Worm (Caenorhabditis elegans) whole organism, L1 larva: ENCODE results near the gene R13A1.3.

Experiments used
- Y116A8C.19 ChIP-seq: sonication (generic microtip); optimal IDR thresholded peaks from 2 replicates; lab custom pipeline; 2016; ENCODE audit warnings: missing compliant biosample characterization, missing genetic modification characterization, borderline replicate concordance
- ama-1 ChIP-seq: fragments of 150-350 bp; optimal IDR thresholded peaks from 2 replicates; lab custom pipeline; 2014
- blmp-1 ChIP-seq: fragments of 150-350 bp; optimal IDR thresholded peaks from 2 replicates; lab custom pipeline; 2014; ENCODE audit warnings: missing biosample characterization, missing genetic modification characterization
- ceh-8 ChIP-seq: fragments of 200-800 bp; sonication (Bioruptor generic); optimal IDR thresholded peaks from 2 replicates; lab custom pipeline; 2018; ENCODE audit warnings: mild to moderate bottlenecking, missing genetic modification characterization, moderate library complexity, missing compliant biosample characterization
- ceh-88 ChIP-seq: fragments of 200-800 bp; sonication (Bioruptor generic); IDR thresholded peaks from 2 replicates; pipeline ENCODE4 v1.3.6; 2022; ENCODE audit warnings: missing genetic modification characterization, missing compliant biosample characterization
- ceh-90 ChIP-seq: sonication (generic microtip); optimal IDR thresholded peaks from 2 replicates; lab custom pipeline; 2016; ENCODE audit warnings: missing genetic modification characterization, missing compliant biosample characterization
- egl-13 ChIP-seq: sonication (generic microtip); optimal IDR thresholded peaks from 2 replicates; lab custom pipeline; 2016; ENCODE audit warnings: missing genotype, missing genetic modification reagents, missing genetic modification characterization, missing compliant biosample characterization
- elt-2 ChIP-seq: sonication (generic microtip); optimal IDR thresholded peaks from 2 replicates; lab custom pipeline; 2016; ENCODE audit warnings: missing genetic modification characterization, mild to moderate bottlenecking, inconsistent platforms, missing compliant biosample characterization, missing genetic modification reagents
- elt-3 ChIP-seq, 6 experiments: fragments of 150-350 bp in 1 of 6; sonication (generic microtip); optimal IDR thresholded peaks; 2 replicates each; lab custom pipeline; 2017 to 2018; ENCODE audit warnings: missing biosample characterization in 6 of 6, missing genetic modification characterization in 6 of 6, inconsistent platforms in 1 of 6
- fkh-10 ChIP-seq: sonication (generic microtip); optimal IDR thresholded peaks from 2 replicates; lab custom pipeline; 2017; ENCODE audit warnings: missing biosample characterization, missing genetic modification reagents, missing genetic modification characterization
- fkh-4 ChIP-seq: sonication (generic microtip); optimal IDR thresholded peaks from 2 replicates; lab custom pipeline; 2016; ENCODE audit warnings: missing compliant biosample characterization, missing genetic modification characterization, borderline replicate concordance
- fkh-8 ChIP-seq: sonication (generic microtip); optimal IDR thresholded peaks from 2 replicates; lab custom pipeline; 2016; ENCODE audit warnings: mild to moderate bottlenecking, missing genetic modification characterization, missing compliant biosample characterization
- fos-1 ChIP-seq: fragments of 150-350 bp; optimal IDR thresholded peaks from 2 replicates; lab custom pipeline; 2014; ENCODE audit warnings: missing biosample characterization, missing genetic modification characterization
- lin-35 ChIP-seq, 2 experiments: fragments of 150-350 bp; optimal IDR thresholded peaks; 2 replicates each; lab custom pipeline; 2014; ENCODE audit warnings: missing biosample characterization in 2 of 2, missing genetic modification characterization in 2 of 2, missing genetic modification reagents in 2 of 2
- lir-3 ChIP-seq: sonication (generic microtip); optimal IDR thresholded peaks from 2 replicates; lab custom pipeline; 2016; ENCODE audit warnings: mild to moderate bottlenecking, missing genetic modification characterization, moderate library complexity, missing compliant biosample characterization; ENCODE audit not compliant: poor library complexity
- lsy-2 ChIP-seq, 2 experiments: fragments of 150-350 bp; optimal IDR thresholded peaks; 2 replicates each; lab custom pipeline; 2014; ENCODE audit warnings: missing biosample characterization in 2 of 2, missing genetic modification characterization in 2 of 2
- mab-9 ChIP-seq: fragments of 200-800 bp; sonication (Bioruptor generic); IDR thresholded peaks from 2 replicates; pipeline ENCODE4 v1.3.6; 2022; ENCODE audit warnings: missing genetic modification reagents, missing genetic modification characterization, missing compliant biosample characterization
- mdl-1 ChIP-seq, 2 experiments: fragments of 150-350 bp; optimal IDR thresholded peaks; 2 replicates each; lab custom pipeline; 2014 to 2017; ENCODE audit warnings: missing biosample characterization in 2 of 2, missing genetic modification characterization in 2 of 2, inconsistent platforms in 1 of 2
- mef-2 ChIP-seq: fragments of 150-350 bp; optimal IDR thresholded peaks from 2 replicates; lab custom pipeline; 2014; ENCODE audit warnings: missing biosample characterization, missing genetic modification characterization
- nhr-11 ChIP-seq: fragments of 150-350 bp; optimal IDR thresholded peaks from 2 replicates; lab custom pipeline; 2014; ENCODE audit warnings: missing biosample characterization, missing genetic modification characterization
- nhr-12 ChIP-seq: sonication (generic microtip); optimal IDR thresholded peaks from 2 replicates; lab custom pipeline; 2017; ENCODE audit warnings: missing biosample characterization, missing genetic modification characterization
- nhr-19 ChIP-seq: fragments of 200-800 bp; sonication (Bioruptor generic); conservative IDR thresholded peaks from 2 replicates; pipeline ENCODE4 v1.3.6; 2022; ENCODE audit warnings: missing genetic modification characterization, missing compliant biosample characterization
- nhr-47 ChIP-seq: sonication (generic microtip); optimal IDR thresholded peaks from 2 replicates; lab custom pipeline; 2016; ENCODE audit warnings: mild to moderate bottlenecking, missing genetic modification characterization, moderate library complexity, missing compliant biosample characterization
- nhr-71 ChIP-seq: sonication (generic microtip); optimal IDR thresholded peaks from 2 replicates; lab custom pipeline; 2016; ENCODE audit warnings: mild to moderate bottlenecking, missing genetic modification characterization, moderate library complexity, missing compliant biosample characterization
- nhr-76 ChIP-seq: sonication (generic microtip); optimal IDR thresholded peaks from 2 replicates; lab custom pipeline; 2017; ENCODE audit warnings: missing biosample characterization, missing genetic modification characterization
- nhr-85 ChIP-seq: sonication (generic microtip); peaks from one replicate; lab custom pipeline; 2016; ENCODE audit warnings: missing genetic modification characterization, inconsistent platforms, missing compliant biosample characterization
- pax-3 ChIP-seq: fragments of 200-800 bp; sonication (Bioruptor generic); optimal IDR thresholded peaks from 2 replicates; lab custom pipeline; 2018; ENCODE audit warnings: mild to moderate bottlenecking, missing genetic modification characterization, moderate library complexity, missing compliant biosample characterization
- rnt-1 ChIP-seq: sonication (generic microtip); optimal IDR thresholded peaks from 2 replicates; lab custom pipeline; 2016; ENCODE audit warnings: mild to moderate bottlenecking, missing genetic modification characterization, moderate library complexity, missing compliant biosample characterization
- snu-23 ChIP-seq: sonication (generic microtip); optimal IDR thresholded peaks from 2 replicates; lab custom pipeline; 2016; ENCODE audit warnings: missing genetic modification characterization, missing compliant biosample characterization
- sox-4 ChIP-seq: sonication (generic microtip); optimal IDR thresholded peaks from 2 replicates; lab custom pipeline; 2016; ENCODE audit warnings: missing genetic modification characterization, missing compliant biosample characterization
- unc-62 ChIP-seq: fragments of 150-350 bp; optimal IDR thresholded peaks from 2 replicates; lab custom pipeline; 2014; ENCODE audit warnings: missing biosample characterization, missing genetic modification reagents, missing genetic modification characterization
- unc-98 ChIP-seq: fragments of 200-800 bp; sonication (Bioruptor generic); IDR thresholded peaks from 2 replicates; pipeline ENCODE4 v1.3.6; 2022; ENCODE audit warnings: missing genetic modification characterization, missing compliant biosample characterization
- xbp-1 ChIP-seq: sonication (generic microtip); optimal IDR thresholded peaks from 2 replicates; lab custom pipeline; 2016; ENCODE audit warnings: missing genetic modification characterization, missing compliant biosample characterization
- ztf-4 ChIP-seq: fragments of 150-350 bp; optimal IDR thresholded peaks from 2 replicates; lab custom pipeline; 2014; ENCODE audit warnings: missing biosample characterization, missing genetic modification characterization

Gene R13A1.3

DNA sequence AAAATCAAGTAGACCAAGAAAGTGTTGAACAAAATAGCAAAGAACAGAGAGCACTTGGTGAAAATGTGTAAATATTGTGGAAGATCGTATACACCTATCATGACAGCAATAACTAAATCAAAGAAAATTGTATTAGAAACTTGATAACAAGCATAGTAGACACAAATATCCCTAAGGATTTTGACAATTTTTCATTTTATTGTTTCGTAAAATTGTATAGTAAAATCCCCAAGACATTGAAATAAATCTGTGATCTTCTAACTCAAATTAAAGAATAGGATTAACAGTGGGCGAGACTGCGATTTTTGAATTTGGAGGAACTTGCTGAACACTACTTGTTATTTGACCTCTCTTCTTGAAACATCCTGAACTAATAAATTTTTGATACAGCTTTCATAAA is 32.6 kb upstream of the R13A1.3 start, which contains the start of gene str-220:
str-220 (minus strand) TSS at position 101 of the 400 bp plus-strand sequence.
- TF ChIP-seq egl-13 (tag; lab: Kevin White, UChicago) (no peak), nhr-11 (tag; lab: Kevin White, UChicago) (no peak), fos-1 (no peak), unc-98 (GFP tag; lab: Robert Waterston, UW) (no peak), elt-3 (tag; optimal IDR thresholded peaks at IDR 0.05; lab: Kevin White, UChicago) (no peak), nhr-85 (no peak), lir-3 (tag; lab: Kevin White, UChicago) (no peak), fkh-8 (no peak), nhr-71 (tag; lab: Kevin White, UChicago) (no peak), rnt-1 (tag; lab: Kevin White, UChicago) (no peak), ceh-90 (tag; lab: Kevin White, UChicago) (no peak), ceh-8 (GFP tag; lab: Kevin White, UChicago) (no peak)

DNA sequence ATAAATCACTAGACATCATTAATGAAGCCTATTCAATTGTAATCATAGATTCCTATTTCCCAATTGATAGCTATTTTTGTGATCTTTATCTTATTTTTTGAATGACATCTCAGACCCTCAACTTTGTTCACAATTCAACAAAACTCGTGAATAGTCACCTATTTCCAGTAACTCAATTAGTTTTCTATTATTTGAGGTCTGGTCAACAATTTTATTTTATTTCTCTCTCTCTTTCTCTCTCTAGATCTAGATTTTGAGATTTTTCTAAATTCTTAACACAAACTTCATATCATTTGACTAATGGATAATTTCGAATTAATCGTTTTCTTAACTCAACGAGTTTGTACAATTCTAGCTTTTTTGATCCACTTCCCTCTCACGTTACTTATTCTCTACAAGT is 30.3 kb upstream of the R13A1.3 start, which contains the start of gene str-1:
str-1 (plus strand) TSS at position 301 of the 400 bp plus-strand sequence.
- TF ChIP-seq Y116A8C.19 (no peak), sox-4 (tag; lab: Kevin White, UChicago) (peak; percentile 39)

DNA sequence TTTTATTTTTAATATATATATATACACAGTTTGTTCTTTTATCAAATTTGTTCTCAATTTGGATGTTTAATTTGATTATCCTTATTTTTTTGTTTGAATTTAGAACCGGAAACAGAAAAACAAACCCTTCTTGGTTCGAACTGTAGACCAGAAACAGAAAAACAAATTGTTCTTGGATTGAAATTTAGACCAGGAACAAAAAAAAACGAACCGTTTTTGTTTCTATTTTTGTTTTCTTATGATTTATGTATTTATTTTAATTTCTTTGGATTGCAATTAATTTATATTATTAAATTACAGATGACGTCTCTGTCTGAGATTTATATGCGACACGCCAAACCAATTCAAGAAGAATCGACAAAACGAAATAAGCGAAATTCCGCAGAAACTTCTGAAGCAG is 28.4 kb upstream of the R13A1.3 start, which contains the start of gene C42D4.19:
C42D4.19 (plus strand) TSS at position 301 of the 400 bp plus-strand sequence.
- no peak for TF ChIP-seq unc-62 (GFP tag; lab: Kevin White, UChicago)

DNA sequence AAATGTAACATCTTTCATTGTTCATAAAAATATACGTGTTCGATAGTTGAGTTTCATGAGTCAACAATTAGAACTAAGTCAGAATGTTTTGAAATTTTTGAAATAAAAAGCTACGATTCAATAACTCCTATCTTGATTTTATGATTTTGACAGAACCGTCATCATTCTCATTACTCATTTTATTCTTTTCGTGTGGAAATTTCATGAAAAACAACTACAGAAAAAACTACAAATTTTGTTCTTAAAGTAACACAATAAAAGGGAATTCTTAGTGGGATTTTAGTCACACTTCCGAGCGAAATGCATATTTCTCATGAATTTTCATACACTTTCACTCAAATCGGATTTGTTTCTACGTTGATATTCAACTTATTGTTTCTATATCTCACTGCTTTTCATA is 26.9 kb upstream of the R13A1.3 start, which contains the start of gene str-44:
str-44 (plus strand) TSS at position 301 of the 400 bp plus-strand sequence.
- TF ChIP-seq fkh-10 (GFP tag; lab: Kevin White, UChicago) (no peak), lir-3 (tag; lab: Kevin White, UChicago) (no peak), xbp-1 (tag; lab: Kevin White, UChicago) (no peak), nhr-19 (GFP tag; lab: Robert Waterston, UW) (no peak), fkh-4 (tag; lab: Kevin White, UChicago) (no peak), nhr-85 (no peak), nhr-76 (tag; lab: Kevin White, UChicago) (no peak), mef-2 (no peak), nhr-71 (tag; lab: Kevin White, UChicago) (no peak), pax-3 (tag; lab: Kevin White, UChicago) (no peak), lsy-2 (tag; optimal IDR thresholded peaks at IDR 0.05; lab: Kevin White, UChicago) (no peak), mab-9 (GFP tag; lab: Robert Waterston, UW) (no peak), nhr-47 (tag; lab: Kevin White, UChicago) (no peak)
- TF ChIP-seq, all 84 proteins: peak for 0

- TF ChIP-seq snu-23 (GFP tag; lab: Kevin White, UChicago) (no peak), nhr-12 (tag; lab: Kevin White, UChicago) (no peak), ztf-4 (tag; lab: Kevin White, UChicago) (no peak), nhr-19 (GFP tag; lab: Robert Waterston, UW) (no peak), lin-35 (GFP tag; optimal IDR thresholded peaks at IDR 0.05; lab: Kevin White, UChicago) (no peak), nhr-47 (tag; lab: Kevin White, UChicago) (no peak), elt-2 (tag; lab: Kevin White, UChicago) (no peak), blmp-1 (tag; lab: Kevin White, UChicago) (no peak), ama-1 (no peak), ceh-88 (GFP tag; lab: Robert Waterston, UW) (no peak), nhr-85 (no peak), mdl-1 (tag; optimal IDR thresholded peaks at IDR 0.05; lab: Kevin White, UChicago) (no peak)
- TF ChIP-seq, all 84 proteins: peak for 0
These were observed 24.9 kb upstream of the R13A1.3 start, which contains the start of gene C42D4.3 for ce11 chrIV:7178942-7179341. Gene C42D4.3, plus strand, starts transcription at chrIV:7179239.
